Fruit fly (Drosophila melanogaster) whole organism, prepupa: Measurements from ENCODE around the gene Hsp26.

ENCODE experiments used
- Ets96B ChIP-seq: fragments of 200-800 bp; optimal IDR thresholded peaks from 2 replicates; lab custom pipeline; 2019; ENCODE audit warnings: missing biosample characterization, mild to moderate bottlenecking, missing genetic modification characterization, moderate library complexity
- Smox ChIP-seq: fragments of 200-800 bp; sonication (Bioruptor generic); optimal IDR thresholded peaks from 3 replicates; lab custom pipeline; 2016; ENCODE audit warnings: missing biosample characterization, missing genetic modification characterization
- eg ChIP-seq: fragments of 200-800 bp; sonication (Bioruptor generic); IDR thresholded peaks from 3 replicates; pipeline ENCODE4 v1.3.6; 2022; ENCODE audit warnings: missing biosample characterization, missing genetic modification characterization
- fkh ChIP-seq: fragments of 200-800 bp; sonication (Bioruptor generic); optimal IDR thresholded peaks from 3 replicates; lab custom pipeline; 2017; ENCODE audit warnings: missing biosample characterization, mild to moderate bottlenecking, missing genetic modification characterization, moderate library complexity
- lz ChIP-seq: fragments of 200-800 bp; sonication (Bioruptor generic); optimal IDR thresholded peaks from 3 replicates; lab custom pipeline; 2016; ENCODE audit warnings: missing biosample characterization, missing genetic modification characterization
- pdm3 ChIP-seq: fragments of 200-800 bp; sonication (Bioruptor generic); optimal IDR thresholded peaks from 3 replicates; lab custom pipeline; 2016; ENCODE audit warnings: missing biosample characterization, missing genetic modification characterization

DNA sequence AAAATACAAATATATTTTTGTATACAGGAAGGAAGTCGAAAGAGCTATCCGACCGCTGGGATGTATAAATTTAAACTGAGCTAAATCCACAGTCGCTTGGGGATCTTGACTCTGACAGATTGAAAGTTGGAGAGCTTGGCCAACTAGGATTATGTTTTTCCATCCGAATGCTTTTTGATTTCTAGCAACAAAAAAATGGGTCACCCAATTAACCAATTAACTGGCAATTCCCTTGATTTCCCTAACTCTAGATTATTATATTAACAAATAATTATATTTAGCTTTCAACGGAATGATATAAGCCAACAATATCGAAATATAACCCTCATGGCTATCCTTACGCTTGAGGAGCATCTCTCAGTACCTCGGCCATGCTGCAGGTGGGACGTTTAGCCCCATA, 40.1 kb upstream of the Hsp26 start, which contains the start of gene CG3982:
- no peak for TF ChIP-seq fkh (GFP tag; lab: Kevin White, UChicago)
- TF ChIP-seq Smox, result no peak
- no peak for TF ChIP-seq Ets96B (tag; lab: Kevin White, UChicago)
- no peak for TF ChIP-seq pdm3 (GFP tag; lab: Kevin White, UChicago)
- no peak for TF ChIP-seq eg (GFP tag; lab: Robert Waterston, UW)
- TF ChIP-seq lz, result no peak
